Worm (Caenorhabditis elegans): ENCODE results near the gene ZK1307.9.

DNA sequence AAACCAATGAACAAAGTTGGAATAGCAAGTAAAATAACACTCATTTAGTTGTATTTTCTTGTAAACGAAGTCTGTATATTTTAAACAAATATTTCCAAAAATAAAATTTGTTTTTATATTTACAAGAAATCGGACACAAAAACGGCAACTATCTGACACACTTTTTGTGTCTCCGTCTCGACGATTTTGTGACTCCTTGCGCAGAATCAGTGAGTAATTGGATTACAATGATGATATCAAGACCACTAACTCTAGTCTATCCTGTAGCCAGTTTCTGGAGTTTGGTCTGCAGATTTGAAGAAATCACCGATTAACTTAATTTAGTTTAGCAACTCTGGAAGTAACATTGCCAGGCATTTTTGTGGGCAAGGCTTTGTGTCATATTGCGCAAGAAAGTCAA is 13.5 kb downstream of the ZK1307.9 start, which contains the start of gene cyp-13A10:
- no peak for TF ChIP-seq nhr-237 (tag; optimal IDR thresholded peaks at IDR 0.05)
- no peak for TF ChIP-seq aha-1 (tag)
- no peak for TF ChIP-seq ztf-11 (tag; optimal IDR thresholded peaks at IDR 0.05)
- TF ChIP-seq vab-7 (GFP tag; IDR thresholded peaks at IDR 0.05) = no peak
- no peak for TF ChIP-seq dmd-6 (GFP tag; IDR thresholded peaks at IDR 0.05)
